Worm (Caenorhabditis elegans) whole organism, young adult: ENCODE measurements around the gene pptr-1.

Source experiments
- B0261.1 ChIP-seq: sonication (generic microtip); optimal IDR thresholded peaks from 2 replicates; lab custom pipeline; 2016; ENCODE audit warnings: mild to moderate bottlenecking, missing genetic modification characterization, moderate library complexity, missing compliant biosample characterization
- F22D6.2 ChIP-seq: sonication (generic microtip); optimal IDR thresholded peaks from 2 replicates; lab custom pipeline; 2016; ENCODE audit warnings: mild to moderate bottlenecking, missing genetic modification characterization, missing compliant biosample characterization
- K11D2.4 ChIP-seq: fragments of 200-800 bp; sonication (Bioruptor generic); IDR thresholded peaks from 2 replicates; pipeline ENCODE4 v1.3.6; 2022; ENCODE audit warnings: missing genetic modification reagents, missing genetic modification characterization, missing compliant biosample characterization
- dpl-1 ChIP-seq: fragments of 150-350 bp; optimal IDR thresholded peaks from 2 replicates; lab custom pipeline; 2014; ENCODE audit warnings: missing biosample characterization, missing genetic modification reagents, missing genetic modification characterization
- mxl-1 ChIP-seq: sonication (generic microtip); optimal IDR thresholded peaks from 2 replicates; lab custom pipeline; 2016; ENCODE audit warnings: missing genetic modification characterization, missing compliant biosample characterization
- ztf-6 ChIP-seq: fragments of 200-800 bp; sonication (Bioruptor generic); IDR thresholded peaks from 2 replicates; pipeline ENCODE4 v1.3.6; 2022; ENCODE audit warnings: missing genetic modification reagents, missing genetic modification characterization, missing compliant biosample characterization

- TF ChIP-seq dpl-1 (GFP tag; lab: Kevin White, UChicago), result no peak
- no peak for TF ChIP-seq ztf-6 (GFP tag; lab: Robert Waterston, UW)
- no peak for TF ChIP-seq F22D6.2 (tag; lab: Kevin White, UChicago)
- no peak for TF ChIP-seq K11D2.4 (GFP tag; lab: Robert Waterston, UW)
- no peak for TF ChIP-seq mxl-1 (tag; lab: Kevin White, UChicago)
- TF ChIP-seq B0261.1, result no peak
These were observed 20.5 kb downstream of the pptr-1 start, which contains the start of gene F13A7.1 for ce11 chrV:16377849-16378248.
